Worm (Caenorhabditis elegans) whole organism, L4 larva: ENCODE data around the gene mif-2.

Experiments used
- F10B5.3 ChIP-seq: sonication (generic microtip); optimal IDR thresholded peaks from 2 replicates; lab custom pipeline; 2016; ENCODE audit warnings: mild to moderate bottlenecking, missing genetic modification characterization, missing compliant biosample characterization
- F44E2.7 ChIP-seq: fragments of 200-800 bp; sonication (Bioruptor generic); IDR thresholded peaks from 2 replicates; pipeline ENCODE4 v2.1.2; 2022; ENCODE audit warnings: missing genetic modification characterization, missing compliant biosample characterization
- F49E8.2 ChIP-seq: sonication (generic microtip); optimal IDR thresholded peaks from 2 replicates; lab custom pipeline; 2016; ENCODE audit warnings: missing compliant biosample characterization, mild to moderate bottlenecking, missing genetic modification characterization, borderline replicate concordance
- T20F7.1 ChIP-seq: fragments of 200-800 bp; sonication (Bioruptor generic); optimal IDR thresholded peaks from 2 replicates; lab custom pipeline; 2018; ENCODE audit warnings: mild to moderate bottlenecking, missing genetic modification characterization, missing compliant biosample characterization
- T26A8.4 ChIP-seq: fragments of 200-800 bp; sonication (Bioruptor generic); IDR thresholded peaks from 2 replicates; pipeline ENCODE4 v1.3.6; 2022; ENCODE audit warnings: missing genetic modification characterization, missing compliant biosample characterization
- ZK337.2 ChIP-seq: fragments of 200-800 bp; sonication (Bioruptor generic); IDR thresholded peaks from 2 replicates; pipeline ENCODE4 v1.3.6; 2022; ENCODE audit warnings: missing genetic modification reagents, missing genetic modification characterization, missing compliant biosample characterization
- ZK546.5 ChIP-seq, 2 experiments: sonication (generic microtip); optimal IDR thresholded peaks; 2 replicates each; lab custom pipeline; 2017; ENCODE audit warnings: missing biosample characterization in 2 of 2, missing genetic modification characterization in 2 of 2
- aha-1 ChIP-seq: fragments of 150-350 bp; peaks from one replicate; lab custom pipeline; 2014; ENCODE audit warnings: missing biosample characterization, missing genetic modification characterization
- attf-4 ChIP-seq: sonication (generic microtip); optimal IDR thresholded peaks from 3 replicates; lab custom pipeline; 2017; ENCODE audit warnings: missing biosample characterization, missing genetic modification characterization
- ceh-20 ChIP-seq: fragments of 200-800 bp; sonication (Bioruptor generic); IDR thresholded peaks from 2 replicates; pipeline ENCODE4 v1.3.6; 2022; ENCODE audit warnings: missing genetic modification reagents, missing genetic modification characterization, missing compliant biosample characterization
- ceh-28 ChIP-seq: fragments of 150-350 bp; optimal IDR thresholded peaks from 2 replicates; lab custom pipeline; 2014; ENCODE audit warnings: missing biosample characterization, missing genetic modification reagents, missing genetic modification characterization
- ceh-32 ChIP-seq: sonication (generic microtip); optimal IDR thresholded peaks from 2 replicates; lab custom pipeline; 2016; ENCODE audit warnings: mild to moderate bottlenecking, missing genetic modification characterization, missing compliant biosample characterization; ENCODE audit not compliant: poor library complexity
- ces-1 ChIP-seq: fragments of 150-350 bp; sonication (generic microtip); optimal IDR thresholded peaks from 4 replicates; lab custom pipeline; 2014; ENCODE audit warnings: missing biosample characterization, missing genetic modification reagents, missing genetic modification characterization
- cey-2 ChIP-seq: sonication (generic microtip); optimal IDR thresholded peaks from 3 replicates; lab custom pipeline; 2017; ENCODE audit warnings: missing genetic modification characterization, mild to moderate bottlenecking, missing compliant biosample characterization, antibody characterized with exemption, borderline replicate concordance; ENCODE audit not compliant: insufficient read depth
- dmd-6 ChIP-seq: fragments of 200-800 bp; sonication (Bioruptor generic); IDR thresholded peaks from 2 replicates; pipeline ENCODE4 v1.3.6; 2022; ENCODE audit warnings: missing genetic modification reagents, missing genetic modification characterization, missing compliant biosample characterization
- dmd-9 ChIP-seq: fragments of 200-800 bp; sonication (Bioruptor generic); IDR thresholded peaks from 2 replicates; pipeline ENCODE4 v1.3.6; 2022; ENCODE audit warnings: missing genetic modification reagents, missing genetic modification characterization, missing compliant biosample characterization
- duxl-1 ChIP-seq: sonication (generic microtip); optimal IDR thresholded peaks from 2 replicates; lab custom pipeline; 2016; ENCODE audit warnings: mild to moderate bottlenecking, missing genetic modification characterization, moderate library complexity, missing compliant biosample characterization; ENCODE audit not compliant: poor library complexity
- fkh-10 ChIP-seq: fragments of 150-350 bp; optimal IDR thresholded peaks from 2 replicates; lab custom pipeline; 2014; ENCODE audit warnings: missing biosample characterization, missing genetic modification reagents, missing genetic modification characterization
- fos-1 ChIP-seq: fragments of 150-350 bp; optimal IDR thresholded peaks from 2 replicates; lab custom pipeline; 2014; ENCODE audit warnings: missing biosample characterization, missing genetic modification characterization
- gei-8 ChIP-seq: fragments of 200-800 bp; sonication (Bioruptor generic); optimal IDR thresholded peaks from 2 replicates; lab custom pipeline; 2018; ENCODE audit warnings: mild to moderate bottlenecking, missing genetic modification characterization, missing compliant biosample characterization
- hlh-11 ChIP-seq: fragments of 200-800 bp; sonication (Bioruptor generic); optimal IDR thresholded peaks from 2 replicates; lab custom pipeline; 2018; ENCODE audit warnings: mild to moderate bottlenecking, missing genetic modification characterization, missing compliant biosample characterization
- hlh-30 ChIP-seq: sonication (generic microtip); optimal IDR thresholded peaks from 2 replicates; lab custom pipeline; 2017; ENCODE audit warnings: antibody characterized with exemption, mild to moderate bottlenecking, missing genetic modification characterization, missing compliant biosample characterization; ENCODE audit not compliant: insufficient read depth
- lim-7 ChIP-seq: fragments of 200-800 bp; sonication (Bioruptor generic); IDR thresholded peaks from 2 replicates; pipeline ENCODE4 v1.3.6; 2022; ENCODE audit warnings: missing genetic modification characterization, missing compliant biosample characterization
- lin-13 ChIP-seq: fragments of 150-350 bp; optimal IDR thresholded peaks from 2 replicates; lab custom pipeline; 2014; ENCODE audit warnings: missing biosample characterization, missing genetic modification reagents, missing genetic modification characterization
- lin-15B ChIP-seq: fragments of 150-350 bp; sonication (generic microtip); optimal IDR thresholded peaks from 3 replicates; lab custom pipeline; 2014; ENCODE audit warnings: missing biosample characterization, missing genetic modification characterization
- lin-29 ChIP-seq: fragments of 200-800 bp; sonication (Bioruptor generic); IDR thresholded peaks from 2 replicates; pipeline ENCODE4 v1.3.6; 2022; ENCODE audit warnings: missing genetic modification reagents, missing genetic modification characterization, missing compliant biosample characterization
- lsy-2 ChIP-seq, 2 experiments: fragments of 150-350 bp in 1 of 2; sonication (generic microtip) in 1 of 2; optimal IDR thresholded peaks; 2 replicates each; lab custom pipeline; 2014 to 2017; ENCODE audit warnings: missing biosample characterization in 2 of 2, missing genetic modification characterization in 2 of 2
- madf-5 ChIP-seq, 2 experiments: fragments of 200-800 bp; sonication (Bioruptor generic); IDR thresholded peaks; 2 replicates each; pipeline ENCODE4 v1.3.6; 2022; ENCODE audit warnings: missing compliant biosample characterization in 2 of 2, missing genetic modification characterization in 2 of 2
- madf-9 ChIP-seq: fragments of 200-800 bp; sonication (Bioruptor generic); conservative IDR thresholded peaks from 2 replicates; pipeline ENCODE4 v1.3.6; 2022; ENCODE audit warnings: missing genetic modification reagents, missing genetic modification characterization, missing compliant biosample characterization
- nhr-10 ChIP-seq: fragments of 150-350 bp; optimal IDR thresholded peaks from 2 replicates; lab custom pipeline; 2014; ENCODE audit warnings: missing biosample characterization, missing genetic modification characterization
- nhr-111 ChIP-seq: fragments of 200-800 bp; sonication (Bioruptor generic); optimal IDR thresholded peaks from 2 replicates; lab custom pipeline; 2018; ENCODE audit warnings: mild to moderate bottlenecking, missing genetic modification characterization, missing compliant biosample characterization
- nhr-28 ChIP-seq: fragments of 150-350 bp; optimal IDR thresholded peaks from 2 replicates; lab custom pipeline; 2014; ENCODE audit warnings: missing biosample characterization, missing genetic modification characterization
- nhr-41 ChIP-seq: fragments of 200-800 bp; sonication (Bioruptor generic); IDR thresholded peaks from 2 replicates; pipeline ENCODE4 v1.3.6; 2022; ENCODE audit warnings: missing genetic modification reagents, missing genetic modification characterization, missing compliant biosample characterization
- nhr-42 ChIP-seq: fragments of 200-800 bp; sonication (Bioruptor generic); IDR thresholded peaks from 2 replicates; pipeline ENCODE4 v1.3.6; 2022; ENCODE audit warnings: missing genetic modification characterization, missing compliant biosample characterization
- nhr-48 ChIP-seq: sonication (generic microtip); optimal IDR thresholded peaks from 2 replicates; lab custom pipeline; 2016; ENCODE audit warnings: mild to moderate bottlenecking, missing genetic modification characterization, missing compliant biosample characterization
- pha-4 ChIP-seq, 2 experiments: fragments of 150-350 bp in 1 of 2; fragments of 200-800 bp in 1 of 2; sonication (Bioruptor generic) in 1 of 2; IDR thresholded peaks in 1 of 2; optimal IDR thresholded peaks in 1 of 2; 2 replicates each; pipeline versions ENCODE4 v1.3.6 to Lab custom; 2014 to 2022; ENCODE audit warnings: missing genetic modification characterization in 2 of 2, missing genetic modification reagents in 2 of 2, missing biosample characterization in 1 of 2, missing compliant biosample characterization in 1 of 2
- php-3 ChIP-seq: fragments of 200-800 bp; sonication (Bioruptor generic); IDR thresholded peaks from 2 replicates; pipeline ENCODE4 v1.3.6; 2022; ENCODE audit warnings: missing genetic modification reagents, missing genetic modification characterization, missing compliant biosample characterization
- rbr-2 ChIP-seq: sonication (generic microtip); optimal IDR thresholded peaks from 2 replicates; lab custom pipeline; 2016; ENCODE audit warnings: missing genotype, missing genetic modification characterization, missing compliant biosample characterization
- saeg-2 ChIP-seq: fragments of 200-800 bp; sonication (Bioruptor generic); IDR thresholded peaks from 2 replicates; pipeline ENCODE4 v1.3.6; 2022; ENCODE audit warnings: missing genetic modification reagents, missing genetic modification characterization, missing compliant biosample characterization
- snpc-1.2 ChIP-seq: fragments of 200-800 bp; sonication (Bioruptor generic); IDR thresholded peaks from 2 replicates; pipeline ENCODE4 v1.3.6; 2022; ENCODE audit warnings: missing genetic modification reagents, missing genetic modification characterization, missing compliant biosample characterization
- snpc-4 ChIP-seq: fragments of 150-350 bp; optimal IDR thresholded peaks from 2 replicates; lab custom pipeline; 2014; ENCODE audit warnings: missing biosample characterization, missing genetic modification characterization
- spr-1 ChIP-seq: sonication (generic microtip); optimal IDR thresholded peaks from 2 replicates; lab custom pipeline; 2016; ENCODE audit warnings: mild to moderate bottlenecking, missing genetic modification characterization, missing compliant biosample characterization
- tra-1 ChIP-seq: fragments of 200-800 bp; sonication (Bioruptor generic); IDR thresholded peaks from 2 replicates; pipeline ENCODE4 v1.3.6; 2022; ENCODE audit warnings: missing genetic modification reagents, missing genetic modification characterization, missing compliant biosample characterization
- unc-130 ChIP-seq: sonication (generic microtip); optimal IDR thresholded peaks from 2 replicates; lab custom pipeline; 2016; ENCODE audit warnings: missing genetic modification reagents, missing genetic modification characterization, missing compliant biosample characterization
- vab-7 ChIP-seq: fragments of 200-800 bp; sonication (Bioruptor generic); IDR thresholded peaks from 2 replicates; pipeline ENCODE4 v1.3.6; 2022; ENCODE audit warnings: missing genetic modification reagents, missing genetic modification characterization, missing compliant biosample characterization
- zag-1 ChIP-seq: fragments of 150-350 bp; optimal IDR thresholded peaks from 2 replicates; lab custom pipeline; 2014; ENCODE audit warnings: missing biosample characterization, missing genetic modification characterization
- zfp-2 ChIP-seq: sonication (generic microtip); optimal IDR thresholded peaks from 2 replicates; lab custom pipeline; 2016; ENCODE audit warnings: mild to moderate bottlenecking, missing genetic modification characterization, missing compliant biosample characterization
- zip-2 ChIP-seq: fragments of 150-350 bp; optimal IDR thresholded peaks from 2 replicates; lab custom pipeline; 2014; ENCODE audit warnings: missing biosample characterization, missing genetic modification characterization
- ztf-11 ChIP-seq: fragments of 150-350 bp; optimal IDR thresholded peaks from 2 replicates; lab custom pipeline; 2014; ENCODE audit warnings: missing biosample characterization, missing genetic modification characterization
- ztf-7 ChIP-seq: fragments of 150-350 bp; optimal IDR thresholded peaks from 2 replicates; lab custom pipeline; 2014; ENCODE audit warnings: missing biosample characterization, missing genetic modification characterization

mif-2 gene

DNA sequence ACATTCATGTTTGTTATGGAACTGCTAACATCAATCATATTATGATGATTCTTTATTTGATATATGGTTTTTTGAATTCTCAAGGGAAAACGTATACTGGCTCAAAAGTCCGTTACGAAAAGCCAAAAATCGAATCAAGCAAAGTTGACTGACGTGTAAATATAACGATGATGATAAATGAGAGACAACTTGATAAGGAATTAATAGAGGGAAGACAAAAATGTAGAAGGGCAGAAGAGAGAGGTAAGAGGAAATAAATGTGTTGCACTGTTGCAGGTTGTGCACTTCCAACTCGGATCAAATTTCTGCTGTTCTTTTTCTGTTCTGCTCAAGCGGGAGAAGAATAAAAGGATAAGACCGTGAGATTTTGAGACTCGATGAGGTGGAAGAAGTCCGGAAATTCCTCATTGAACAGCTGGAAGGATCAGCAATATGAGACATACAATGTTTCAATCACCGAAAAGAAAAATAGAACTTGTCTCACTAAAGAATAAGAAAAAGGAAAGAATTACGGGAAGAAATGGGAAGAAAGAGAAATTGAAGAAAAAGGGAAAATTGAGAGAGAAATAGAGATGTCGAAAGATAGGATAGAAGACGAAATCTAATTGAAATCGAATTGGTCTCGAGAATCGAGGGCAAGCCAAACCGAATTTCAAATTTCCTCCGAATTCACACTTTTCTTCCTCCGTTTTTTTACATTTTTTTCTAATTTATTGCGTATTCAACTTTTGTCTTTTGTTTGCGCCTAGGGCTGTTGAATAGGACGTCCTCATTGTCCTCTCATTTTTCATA lies 8.0 kb upstream of the mif-2 start:
- TF ChIP-seq ZK546.5 (tag; optimal IDR thresholded peaks at IDR 0.05; lab: Kevin White, UChicago) = no peak
- TF ChIP-seq ceh-20 (GFP tag; lab: Robert Waterston, UW) = peak; percentile 69
- no peak for TF ChIP-seq vab-7 (GFP tag; lab: Robert Waterston, UW)
- TF ChIP-seq F10B5.3 (tag; lab: Kevin White, UChicago) = no peak
- no peak for TF ChIP-seq nhr-10 (tag; lab: Kevin White, UChicago)
- TF ChIP-seq madf-5 (GFP tag; IDR thresholded peaks at IDR 0.05; lab: Robert Waterston, UW) = no peak
- TF ChIP-seq lsy-2 (tag; optimal IDR thresholded peaks at IDR 0.05; lab: Kevin White, UChicago) = peak in 1 of 2 experiments; percentile 26
- TF ChIP-seq saeg-2 (GFP tag; lab: Robert Waterston, UW) = no peak
- no peak for TF ChIP-seq zip-2 (tag; lab: Kevin White, UChicago)
- TF ChIP-seq cey-2 (tag; lab: Kevin White, UChicago) = no peak
- TF ChIP-seq F49E8.2 (tag; lab: Kevin White, UChicago) = no peak
- TF ChIP-seq pha-4 (GFP tag; IDR thresholded peaks at IDR 0.05; lab: Robert Waterston, UW) = no peak
- no peak for TF ChIP-seq pha-4 (tag; optimal IDR thresholded peaks at IDR 0.05; lab: Kevin White, UChicago)
- TF ChIP-seq nhr-111 (GFP tag; lab: Kevin White, UChicago) = no peak
- TF ChIP-seq nhr-41 (GFP tag; lab: Robert Waterston, UW) = no peak
- TF ChIP-seq nhr-48 = no peak
- no peak for TF ChIP-seq dmd-9 (GFP tag; lab: Robert Waterston, UW)
- TF ChIP-seq ztf-11 (tag; lab: Kevin White, UChicago) = no peak
- TF ChIP-seq T26A8.4 (GFP tag; lab: Robert Waterston, UW) = no peak
- TF ChIP-seq lim-7 (GFP tag; lab: Robert Waterston, UW) = no peak
- TF ChIP-seq ztf-7 = no peak
- peak; percentile 62 for TF ChIP-seq dmd-6
- TF ChIP-seq fkh-10 (GFP tag; lab: Kevin White, UChicago) = peak; percentile 48
- TF ChIP-seq hlh-11 = peak; percentile 0
- TF ChIP-seq zag-1 (tag; lab: Kevin White, UChicago) = no peak
- no peak for TF ChIP-seq php-3 (GFP tag; lab: Robert Waterston, UW)
- no peak for TF ChIP-seq nhr-42
- no peak for TF ChIP-seq ZK337.2 (GFP tag; lab: Robert Waterston, UW)
- no peak for TF ChIP-seq gei-8 (GFP tag; lab: Kevin White, UChicago)
- no peak for TF ChIP-seq T20F7.1 (GFP tag; lab: Kevin White, UChicago)
- peak; percentile 25 for TF ChIP-seq nhr-28
- peak; percentile 62 for TF ChIP-seq ces-1 (GFP tag; lab: Kevin White, UChicago)
- no peak for TF ChIP-seq lin-15B (tag; lab: Kevin White, UChicago)
- no peak for TF ChIP-seq hlh-30 (tag; lab: Kevin White, UChicago)
- TF ChIP-seq lin-13 (GFP tag; lab: Kevin White, UChicago) = no peak
- TF ChIP-seq F44E2.7 (GFP tag; lab: Robert Waterston, UW) = no peak
- no peak for TF ChIP-seq spr-1 (tag; lab: Kevin White, UChicago)
- no peak for TF ChIP-seq rbr-2 (tag; lab: Kevin White, UChicago)
- no peak for TF ChIP-seq attf-4
- TF ChIP-seq ceh-28 (tag; lab: Kevin White, UChicago) = no peak
- TF ChIP-seq snpc-1.2 = no peak
- TF ChIP-seq snpc-4 (tag; lab: Kevin White, UChicago) = no peak
- no peak for TF ChIP-seq ceh-32 (tag; lab: Kevin White, UChicago)
- TF ChIP-seq tra-1 = no peak
- no peak for TF ChIP-seq zfp-2 (tag; lab: Kevin White, UChicago)
- TF ChIP-seq aha-1 (tag; lab: Kevin White, UChicago) = peak; percentile 3
- no peak for TF ChIP-seq fos-1 (tag; lab: Kevin White, UChicago)
- no peak for TF ChIP-seq unc-130 (GFP tag; lab: Kevin White, UChicago)
- no peak for TF ChIP-seq lin-29 (GFP tag; lab: Robert Waterston, UW)
- TF ChIP-seq madf-9 (GFP tag; lab: Robert Waterston, UW) = no peak
- TF ChIP-seq duxl-1 (tag; lab: Kevin White, UChicago) = no peak
